Worm (Caenorhabditis elegans) whole organism, L1 larva: ENCODE results near the gene F11A5.9.

Experiments
- alr-1 ChIP-seq: fragments of 200-800 bp; sonication (Bioruptor generic); optimal IDR thresholded peaks from 2 replicates; lab custom pipeline; 2018; ENCODE audit warnings: borderline replicate concordance, mild to moderate bottlenecking, missing genetic modification characterization, missing compliant biosample characterization
- lsy-2 ChIP-seq, 2 experiments: fragments of 150-350 bp; optimal IDR thresholded peaks; 2 replicates each; lab custom pipeline; 2014; ENCODE audit warnings: missing biosample characterization in 2 of 2, missing genetic modification characterization in 2 of 2
- unc-62 ChIP-seq: fragments of 150-350 bp; optimal IDR thresholded peaks from 2 replicates; lab custom pipeline; 2014; ENCODE audit warnings: missing biosample characterization, missing genetic modification reagents, missing genetic modification characterization

DNA sequence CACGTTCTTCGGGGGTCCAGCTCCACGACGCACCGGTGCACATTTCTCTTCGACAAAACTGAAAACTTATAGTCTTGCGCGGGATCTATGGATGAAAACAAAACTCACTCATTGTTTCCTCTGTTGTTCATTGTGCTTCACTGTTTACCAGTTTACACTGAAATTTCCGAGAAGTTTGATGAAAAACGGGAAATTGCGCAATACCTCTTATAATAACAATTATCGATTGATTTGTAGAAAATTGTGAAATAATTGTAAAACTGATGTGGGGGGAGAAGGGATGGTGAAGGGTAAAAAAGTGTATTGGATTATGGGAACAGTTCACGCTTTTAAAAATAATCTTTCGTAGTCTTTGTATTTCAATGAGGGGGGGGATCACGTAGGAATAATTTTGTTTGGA, 14.7 kb downstream of the F11A5.9 start:
- no peak for TF ChIP-seq alr-1 (tag; lab: Kevin White, UChicago)
- no peak for TF ChIP-seq unc-62 (GFP tag; lab: Kevin White, UChicago)
- no peak for TF ChIP-seq lsy-2 (tag; optimal IDR thresholded peaks at IDR 0.05; lab: Kevin White, UChicago)
